Worm (Caenorhabditis elegans) whole organism, late embryonic: ENCODE measurements around the gene pfd-2.

Experiments
- K02D7.2 ChIP-seq: sonication (generic microtip); optimal IDR thresholded peaks from 2 replicates; lab custom pipeline; 2017; ENCODE audit warnings: mild to moderate bottlenecking, missing genetic modification characterization, missing compliant biosample characterization
- Y22D7AL.16 ChIP-seq: sonication (generic microtip); optimal IDR thresholded peaks from 2 replicates; lab custom pipeline; 2016; ENCODE audit warnings: missing genetic modification characterization, missing compliant biosample characterization
- ceh-22 ChIP-seq: sonication (generic microtip); optimal IDR thresholded peaks from 2 replicates; lab custom pipeline; 2017; ENCODE audit warnings: missing biosample characterization, missing genetic modification characterization
- ceh-31 ChIP-seq: sonication (generic microtip); optimal IDR thresholded peaks from 2 replicates; lab custom pipeline; 2016; ENCODE audit warnings: missing genetic modification characterization, missing compliant biosample characterization
- ceh-34 ChIP-seq: sonication (generic microtip); optimal IDR thresholded peaks from 2 replicates; lab custom pipeline; 2016; ENCODE audit warnings: mild to moderate bottlenecking, missing genetic modification characterization, missing compliant biosample characterization
- ceh-45 ChIP-seq: fragments of 200-800 bp; sonication (Bioruptor generic); IDR thresholded peaks from 2 replicates; pipeline ENCODE4 v1.3.6; 2022; ENCODE audit warnings: missing genetic modification reagents, missing genetic modification characterization, missing compliant biosample characterization
- ets-4 ChIP-seq: sonication (generic microtip); optimal IDR thresholded peaks from 2 replicates; lab custom pipeline; 2016; ENCODE audit warnings: missing genetic modification characterization, missing compliant biosample characterization
- fkh-6 ChIP-seq: sonication (generic microtip); optimal IDR thresholded peaks from 2 replicates; lab custom pipeline; 2016; ENCODE audit warnings: missing genetic modification characterization, missing compliant biosample characterization
- hlh-13 ChIP-seq: fragments of 200-800 bp; sonication (Bioruptor generic); optimal IDR thresholded peaks from 2 replicates; lab custom pipeline; 2018; ENCODE audit warnings: mild to moderate bottlenecking, missing genetic modification characterization, missing compliant biosample characterization
- pha-2 ChIP-seq: sonication (generic microtip); optimal IDR thresholded peaks from 2 replicates; lab custom pipeline; 2017; ENCODE audit warnings: mild to moderate bottlenecking, missing genetic modification characterization, missing compliant biosample characterization
- sox-2 ChIP-seq: fragments of 200-800 bp; sonication (Bioruptor generic); IDR thresholded peaks from 2 replicates; pipeline ENCODE4 v1.3.6; 2022; ENCODE audit warnings: missing genetic modification reagents, missing genetic modification characterization, missing compliant biosample characterization
- tbx-2 ChIP-seq: sonication (generic microtip); optimal IDR thresholded peaks from 2 replicates; lab custom pipeline; 2016; ENCODE audit warnings: missing genetic modification characterization, missing compliant biosample characterization

- TF ChIP-seq hlh-13 (GFP tag; lab: Kevin White, UChicago) (no peak), ceh-45 (GFP tag; lab: Robert Waterston, UW) (no peak), sox-2 (GFP tag; lab: Robert Waterston, UW) (no peak), fkh-6 (tag; lab: Kevin White, UChicago) (no peak), Y22D7AL.16 (tag; lab: Kevin White, UChicago) (no peak), ceh-31 (tag; lab: Kevin White, UChicago) (no peak), tbx-2 (tag; lab: Kevin White, UChicago) (no peak), ceh-22 (no peak), ets-4 (no peak), pha-2 (tag; lab: Kevin White, UChicago) (no peak), ceh-34 (tag; lab: Kevin White, UChicago) (no peak), K02D7.2 (tag; lab: Kevin White, UChicago) (no peak)
Observed at ce11 chrII:4312115-4312514, 14.4 kb upstream of the pfd-2 start, which contains the start of gene plep-1.
